Worm (Caenorhabditis elegans) whole organism, young adult: ENCODE results near the gene pals-39.

Experiments
- B0019.2 ChIP-seq: fragments of 200-800 bp; sonication (Bioruptor generic); conservative IDR thresholded peaks from 2 replicates; pipeline ENCODE4 v1.3.6; 2022; ENCODE audit warnings: missing genetic modification reagents, missing genetic modification characterization, missing compliant biosample characterization
- B0261.1 ChIP-seq: sonication (generic microtip); optimal IDR thresholded peaks from 2 replicates; lab custom pipeline; 2016; ENCODE audit warnings: mild to moderate bottlenecking, missing genetic modification characterization, moderate library complexity, missing compliant biosample characterization
- B0336.3 ChIP-seq: fragments of 200-800 bp; sonication (Bioruptor generic); IDR thresholded peaks from 2 replicates; pipeline ENCODE4 v1.3.6; 2022; ENCODE audit warnings: missing genetic modification characterization, missing compliant biosample characterization
- C06A6.2 ChIP-seq: fragments of 200-800 bp; sonication (Bioruptor generic); conservative IDR thresholded peaks from 2 replicates; pipeline ENCODE4 v1.3.6; 2022; ENCODE audit warnings: missing genetic modification characterization, missing compliant biosample characterization
- D2030.7 ChIP-seq: fragments of 200-800 bp; sonication (Bioruptor generic); IDR thresholded peaks from 2 replicates; pipeline ENCODE4 v1.3.6; 2022; ENCODE audit warnings: missing genetic modification reagents, missing genetic modification characterization, missing compliant biosample characterization
- F33H1.4 ChIP-seq: fragments of 200-800 bp; sonication (Bioruptor generic); IDR thresholded peaks from 2 replicates; pipeline ENCODE4 v1.3.6; 2022; ENCODE audit warnings: missing genetic modification reagents, missing genetic modification characterization, missing compliant biosample characterization
- F49E8.2 ChIP-seq: sonication (generic microtip); optimal IDR thresholded peaks from 3 replicates; lab custom pipeline; 2017; ENCODE audit warnings: missing genetic modification characterization, mild to moderate bottlenecking, missing compliant biosample characterization, antibody characterized with exemption, moderate library complexity; ENCODE audit not compliant: insufficient read depth
- F52B5.7 ChIP-seq: sonication (generic microtip); optimal IDR thresholded peaks from 2 replicates; lab custom pipeline; 2016; ENCODE audit warnings: mild to moderate bottlenecking, missing genetic modification characterization, missing compliant biosample characterization
- F55B11.4 ChIP-seq: sonication (generic microtip); optimal IDR thresholded peaks from 2 replicates; lab custom pipeline; 2016; ENCODE audit warnings: missing compliant biosample characterization, missing genetic modification characterization, borderline replicate concordance; ENCODE audit not compliant: insufficient read depth
- F57A8.1 ChIP-seq: fragments of 200-800 bp; sonication (Bioruptor generic); optimal IDR thresholded peaks from 2 replicates; lab custom pipeline; 2018; ENCODE audit warnings: mild to moderate bottlenecking, missing genetic modification characterization, moderate library complexity, missing compliant biosample characterization
- Y53F4B.3 ChIP-seq: fragments of 200-800 bp; sonication (Bioruptor generic); IDR thresholded peaks from 2 replicates; pipeline ENCODE4 v1.3.6; 2022; ENCODE audit warnings: missing genetic modification reagents, missing genetic modification characterization, missing compliant biosample characterization
- ama-1 ChIP-seq, 3 experiments: fragments of 150-350 bp in 1 of 3; sonication (generic microtip) in 2 of 3; optimal IDR thresholded peaks; 2 replicates each; lab custom pipeline; 2014 to 2018; ENCODE audit warnings: missing biosample characterization in 2 of 3, missing genetic modification characterization in 2 of 3, missing genetic modification reagents in 2 of 3
- ccch-3 ChIP-seq: fragments of 200-800 bp; sonication (Bioruptor generic); optimal IDR thresholded peaks from 2 replicates; lab custom pipeline; 2018; ENCODE audit warnings: mild to moderate bottlenecking, missing genetic modification characterization, missing compliant biosample characterization
- ceh-27 ChIP-seq: fragments of 200-800 bp; sonication (Bioruptor generic); optimal IDR thresholded peaks from 2 replicates; lab custom pipeline; 2018; ENCODE audit warnings: mild to moderate bottlenecking, missing genetic modification characterization, moderate library complexity, missing compliant biosample characterization
- ceh-91 ChIP-seq: fragments of 200-800 bp; sonication (Bioruptor generic); IDR thresholded peaks from 2 replicates; pipeline ENCODE4 v1.3.6; 2022; ENCODE audit warnings: missing genetic modification reagents, missing genetic modification characterization, missing compliant biosample characterization
- die-1 ChIP-seq: sonication (generic microtip); optimal IDR thresholded peaks from 2 replicates; lab custom pipeline; 2016; ENCODE audit warnings: missing genotype, mild to moderate bottlenecking, missing genetic modification characterization, missing compliant biosample characterization
- dox-1 ChIP-seq: fragments of 200-800 bp; sonication (Bioruptor generic); IDR thresholded peaks from 2 replicates; pipeline ENCODE4 v1.3.6; 2022; ENCODE audit warnings: missing genetic modification reagents, missing genetic modification characterization, missing compliant biosample characterization
- dpff-1 ChIP-seq: sonication (generic microtip); optimal IDR thresholded peaks from 2 replicates; lab custom pipeline; 2017; ENCODE audit warnings: mild to moderate bottlenecking, missing genetic modification characterization, missing compliant biosample characterization
- ets-4 ChIP-seq: fragments of 200-800 bp; sonication (Bioruptor generic); optimal IDR thresholded peaks from 2 replicates; lab custom pipeline; 2018; ENCODE audit warnings: mild to moderate bottlenecking, missing genetic modification characterization, missing compliant biosample characterization
- fkh-3 ChIP-seq: sonication (generic microtip); optimal IDR thresholded peaks from 2 replicates; lab custom pipeline; 2016; ENCODE audit warnings: mild to moderate bottlenecking, missing genetic modification characterization, missing compliant biosample characterization
- gei-17 ChIP-seq: fragments of 200-800 bp; sonication (Bioruptor generic); optimal IDR thresholded peaks from 2 replicates; lab custom pipeline; 2018; ENCODE audit warnings: mild to moderate bottlenecking, missing genetic modification characterization, missing compliant biosample characterization
- hlh-12 ChIP-seq: sonication (generic microtip); optimal IDR thresholded peaks from 2 replicates; lab custom pipeline; 2016; ENCODE audit warnings: missing genetic modification characterization, missing compliant biosample characterization
- hlh-26 ChIP-seq: fragments of 200-800 bp; sonication (Bioruptor generic); conservative IDR thresholded peaks from 2 replicates; pipeline ENCODE4 v1.3.6; 2022; ENCODE audit warnings: missing genetic modification reagents, missing genetic modification characterization, missing compliant biosample characterization
- hmg-1.2 ChIP-seq: fragments of 200-800 bp; sonication (Bioruptor generic); IDR thresholded peaks from 2 replicates; pipeline ENCODE4 v1.3.6; 2022; ENCODE audit warnings: missing genetic modification reagents, missing genetic modification characterization, missing compliant biosample characterization
- hmg-20 ChIP-seq: fragments of 200-800 bp; sonication (Bioruptor generic); IDR thresholded peaks from 2 replicates; pipeline ENCODE4 v1.3.6; 2022; ENCODE audit warnings: missing genetic modification reagents, missing genetic modification characterization, missing compliant biosample characterization
- lin-35 ChIP-seq, 3 experiments: fragments of 150-350 bp in 2 of 3; sonication (generic microtip) in 1 of 3; optimal IDR thresholded peaks; 2 replicates each; lab custom pipeline; 2014 to 2018; ENCODE audit warnings: missing biosample characterization in 3 of 3, missing genetic modification characterization in 3 of 3, missing genetic modification reagents in 3 of 3
- lir-1 ChIP-seq: fragments of 200-800 bp; sonication (Bioruptor generic); conservative IDR thresholded peaks from 2 replicates; pipeline ENCODE4 v1.3.6; 2022; ENCODE audit warnings: missing genetic modification reagents, missing genetic modification characterization, missing compliant biosample characterization
- madf-8 ChIP-seq: fragments of 200-800 bp; sonication (Bioruptor generic); conservative IDR thresholded peaks from 2 replicates; pipeline ENCODE4 v1.3.6; 2022; ENCODE audit warnings: missing genetic modification reagents, missing genetic modification characterization, missing compliant biosample characterization
- mes-4 ChIP-seq: sonication (generic microtip); optimal IDR thresholded peaks from 2 replicates; lab custom pipeline; 2016; ENCODE audit warnings: missing genotype, missing genetic modification characterization, missing compliant biosample characterization
- nfya-2 ChIP-seq: fragments of 200-800 bp; sonication (Bioruptor generic); IDR thresholded peaks from 2 replicates; pipeline ENCODE4 v1.3.6; 2022; ENCODE audit warnings: missing genetic modification reagents, missing genetic modification characterization, missing compliant biosample characterization
- nhr-179 ChIP-seq: sonication (generic microtip); optimal IDR thresholded peaks from 2 replicates; lab custom pipeline; 2016; ENCODE audit warnings: mild to moderate bottlenecking, missing genetic modification characterization, missing compliant biosample characterization
- nhr-80 ChIP-seq: sonication (generic microtip); optimal IDR thresholded peaks from 2 replicates; lab custom pipeline; 2016; ENCODE audit warnings: missing genetic modification characterization, missing compliant biosample characterization
- rpc-1 ChIP-seq, 2 experiments: fragments of 150-350 bp in 1 of 2; sonication (generic microtip) in 1 of 2; optimal IDR thresholded peaks; 2 replicates each; lab custom pipeline; 2014 to 2018; ENCODE audit warnings: missing biosample characterization in 1 of 2, missing genetic modification characterization in 1 of 2, missing genetic modification reagents in 1 of 2, missing genotype in 1 of 2
- sea-2 ChIP-seq: fragments of 200-800 bp; sonication (Bioruptor generic); IDR thresholded peaks from 2 replicates; pipeline ENCODE4 v1.3.6; 2022; ENCODE audit warnings: missing genetic modification characterization, missing compliant biosample characterization
- somi-1 ChIP-seq: fragments of 200-800 bp; sonication (Bioruptor generic); optimal IDR thresholded peaks from 2 replicates; lab custom pipeline; 2018; ENCODE audit warnings: mild to moderate bottlenecking, missing genetic modification characterization, missing compliant biosample characterization
- sptf-2 ChIP-seq: fragments of 200-800 bp; sonication (Bioruptor generic); optimal IDR thresholded peaks from 2 replicates; lab custom pipeline; 2018; ENCODE audit warnings: mild to moderate bottlenecking, missing genetic modification characterization, missing compliant biosample characterization
- zfh-2 ChIP-seq: fragments of 200-800 bp; sonication (Bioruptor generic); conservative IDR thresholded peaks from 2 replicates; pipeline ENCODE4 v1.3.6; 2022; ENCODE audit warnings: missing genetic modification reagents, missing genetic modification characterization, missing compliant biosample characterization
- ztf-18 ChIP-seq: sonication (generic microtip); optimal IDR thresholded peaks from 2 replicates; lab custom pipeline; 2016; ENCODE audit warnings: missing genotype, mild to moderate bottlenecking, missing genetic modification characterization, missing compliant biosample characterization
- ztf-25 ChIP-seq: fragments of 200-800 bp; sonication (Bioruptor generic); IDR thresholded peaks from 2 replicates; pipeline ENCODE4 v1.3.6; 2022; ENCODE audit warnings: missing genetic modification reagents, missing genetic modification characterization, missing compliant biosample characterization
- ztf-26 ChIP-seq: sonication (generic microtip); optimal IDR thresholded peaks from 2 replicates; lab custom pipeline; 2017; ENCODE audit warnings: missing genetic modification characterization, missing compliant biosample characterization
- ztf-28 ChIP-seq: fragments of 200-800 bp; sonication (Bioruptor generic); IDR thresholded peaks from 2 replicates; pipeline ENCODE4 v1.3.6; 2022; ENCODE audit warnings: missing genetic modification reagents, missing genetic modification characterization, missing compliant biosample characterization
- ztf-3 ChIP-seq: fragments of 200-800 bp; sonication (Bioruptor generic); optimal IDR thresholded peaks from 2 replicates; lab custom pipeline; 2018; ENCODE audit warnings: mild to moderate bottlenecking, missing genetic modification characterization, missing compliant biosample characterization
- ztf-6 ChIP-seq: fragments of 200-800 bp; sonication (Bioruptor generic); IDR thresholded peaks from 2 replicates; pipeline ENCODE4 v1.3.6; 2022; ENCODE audit warnings: missing genetic modification reagents, missing genetic modification characterization, missing compliant biosample characterization

Gene pals-39

DNA sequence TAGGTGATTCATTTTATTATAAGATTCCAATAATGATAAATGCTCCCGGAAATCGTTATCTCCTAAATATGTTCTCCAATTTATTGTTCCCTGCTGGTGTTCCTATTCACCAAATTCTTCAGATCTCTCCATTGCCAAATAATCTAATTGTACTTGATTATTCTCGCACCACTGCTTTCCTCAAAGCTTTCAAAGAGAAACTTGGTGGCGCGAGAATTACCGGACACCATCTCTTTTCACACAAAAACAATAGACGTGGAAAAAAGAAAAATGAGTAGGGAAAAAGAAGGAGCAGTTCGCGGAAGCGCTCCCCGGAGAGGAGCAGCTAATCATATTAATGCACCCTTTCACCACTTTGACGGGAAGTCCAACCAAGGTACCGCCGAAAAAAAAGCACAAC lies 22.3 kb downstream of the pals-39 start (continued):
- no peak for TF ChIP-seq ztf-28 (GFP tag; lab: Robert Waterston, UW)
- TF ChIP-seq zfh-2 (GFP tag; lab: Robert Waterston, UW), result no peak
- TF ChIP-seq F55B11.4, result no peak
- no peak for TF ChIP-seq ccch-3 (GFP tag; lab: Kevin White, UChicago)
- TF ChIP-seq F57A8.1, result no peak
- no peak for TF ChIP-seq F52B5.7 (tag; lab: Kevin White, UChicago)

DNA sequence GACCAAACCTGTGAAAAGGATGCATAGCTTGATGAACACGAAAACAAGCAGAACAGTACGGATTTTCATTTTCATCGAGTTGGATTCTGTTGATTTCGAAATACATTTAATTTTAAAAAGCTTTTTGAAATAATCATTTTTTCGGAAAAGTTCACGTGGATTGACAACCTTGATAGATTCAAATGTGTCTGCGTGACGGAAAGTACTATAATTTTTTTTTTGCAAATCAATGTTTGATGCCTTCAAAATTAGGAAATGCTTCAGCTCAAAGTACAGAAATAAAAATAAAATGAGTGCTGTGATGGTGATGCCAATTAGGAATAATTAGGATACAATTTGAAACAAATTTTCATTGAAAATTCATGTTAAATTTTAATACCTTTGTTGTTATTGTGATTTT lies 22.8 kb downstream of the pals-39 start, which contains the start of gene C54D10.4:
Gene C54D10.4, minus strand, starts transcription at position 101 of the 400 bp plus-strand sequence.
- TF ChIP-seq ets-4 (GFP tag; lab: Kevin White, UChicago) (no peak), F49E8.2 (no peak), ccch-3 (GFP tag; lab: Kevin White, UChicago) (no peak), nhr-179 (tag; lab: Kevin White, UChicago) (no peak), sea-2 (GFP tag; lab: Robert Waterston, UW) (no peak), B0336.3 (no peak), F57A8.1 (no peak), hlh-12 (no peak), ztf-26 (tag; lab: Kevin White, UChicago) (no peak), hmg-20 (no peak), gei-17 (GFP tag; lab: Kevin White, UChicago) (no peak), ama-1 (optimal IDR thresholded peaks at IDR 0.05; lab: Kevin White, UChicago) (no peak), ama-1 (GFP tag; optimal IDR thresholded peaks at IDR 0.05; lab: Kevin White, UChicago) (no peak), dox-1 (no peak)

ce11 chrV:12418292-12418691 lies 25.4 kb downstream of the pals-39 start, which contains the start of gene C54D10.3:
Gene C54D10.3 (plus strand): TSS chrV:12418592.
- no peak for TF ChIP-seq Y53F4B.3 (GFP tag; lab: Robert Waterston, UW)
- no peak for TF ChIP-seq ztf-26 (tag; lab: Kevin White, UChicago)
- TF ChIP-seq B0019.2 (GFP tag; lab: Robert Waterston, UW), result no peak
- TF ChIP-seq ztf-18, result no peak
- no peak for TF ChIP-seq die-1 (tag; lab: Kevin White, UChicago)
- no peak for TF ChIP-seq nhr-80 (tag; lab: Kevin White, UChicago)
- no peak for TF ChIP-seq lir-1 (GFP tag; lab: Robert Waterston, UW)
- no peak for TF ChIP-seq ceh-27 (GFP tag; lab: Kevin White, UChicago)
- TF ChIP-seq madf-8 (GFP tag; lab: Robert Waterston, UW), result no peak
- TF ChIP-seq F33H1.4 (GFP tag; lab: Robert Waterston, UW), result no peak
- TF ChIP-seq ceh-91, result no peak

DNA sequence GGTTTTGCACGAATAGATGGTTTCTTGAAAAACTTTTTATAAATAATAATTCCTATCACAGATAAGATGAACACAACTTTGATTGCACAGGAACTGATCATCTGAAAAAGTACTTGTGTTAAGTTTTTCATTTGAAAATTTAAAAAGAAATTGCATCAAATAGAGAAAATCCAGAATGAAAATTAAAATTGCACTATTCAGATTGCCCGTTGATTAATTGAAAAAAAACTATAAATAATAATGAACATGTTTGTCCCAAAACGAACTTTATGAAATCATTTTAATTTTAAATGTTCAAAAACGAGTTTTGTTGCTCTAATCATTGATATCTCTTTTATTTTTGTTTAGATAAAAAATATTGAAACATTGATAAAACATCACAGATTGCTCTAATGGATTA lies 26.4 kb downstream of the pals-39 start, which contains the start of gene cdr-3:
Gene cdr-3, minus strand, starts transcription at position 101 of the 400 bp plus-strand sequence.
- TF ChIP-seq fkh-3 (tag; lab: Kevin White, UChicago), result no peak
- no peak for TF ChIP-seq sptf-2 (GFP tag; lab: Kevin White, UChicago)
- no peak for TF ChIP-seq dpff-1
- no peak for TF ChIP-seq somi-1
- no peak for TF ChIP-seq ztf-3 (GFP tag; lab: Kevin White, UChicago)
- TF ChIP-seq ztf-25 (GFP tag; lab: Robert Waterston, UW), result no peak
- no peak for TF ChIP-seq C06A6.2
- TF ChIP-seq B0261.1 (tag; lab: Kevin White, UChicago), result no peak
- no peak for TF ChIP-seq hmg-1.2
- no peak for TF ChIP-seq D2030.7 (GFP tag; lab: Robert Waterston, UW)
- TF ChIP-seq ztf-6 (GFP tag; lab: Robert Waterston, UW), result no peak
- no peak for TF ChIP-seq nfya-2 (GFP tag; lab: Robert Waterston, UW)
- no peak for TF ChIP-seq mes-4
- no peak for TF ChIP-seq rpc-1 (optimal IDR thresholded peaks at IDR 0.05; lab: Kevin White, UChicago)
- TF ChIP-seq rpc-1 (tag; optimal IDR thresholded peaks at IDR 0.05; lab: Kevin White, UChicago), result no peak
- TF ChIP-seq Y53F4B.3 (GFP tag; lab: Robert Waterston, UW), result no peak
- no peak for TF ChIP-seq sea-2 (GFP tag; lab: Robert Waterston, UW)
- TF ChIP-seq hlh-26 (GFP tag; lab: Robert Waterston, UW), result no peak
- no peak for TF ChIP-seq lin-35 (GFP tag; optimal IDR thresholded peaks at IDR 0.05; lab: Kevin White, UChicago)
- TF ChIP-seq F55B11.4, result no peak
